Fruit fly (Drosophila melanogaster) whole organism, wandering third instar larva: Measurements from ENCODE around the gene HP1b.

Experiments used
- Abd-B ChIP-seq: fragments of >200 bp; optimal IDR thresholded peaks from 2 replicates; lab custom pipeline; 2017; ENCODE audit warnings: missing biosample characterization, missing genetic modification characterization
- CG9705 ChIP-seq: fragments of 200-800 bp; sonication (Bioruptor generic); optimal IDR thresholded peaks from 2 replicates; lab custom pipeline; 2018; ENCODE audit warnings: missing biosample characterization, mild to moderate bottlenecking, missing genetic modification characterization
- Dfd ChIP-seq: fragments of >200 bp; optimal IDR thresholded peaks from 2 replicates; lab custom pipeline; 2017; ENCODE audit warnings: missing biosample characterization, missing genetic modification characterization
- HLH106 ChIP-seq: fragments of 200-800 bp; optimal IDR thresholded peaks from 3 replicates; lab custom pipeline; 2019; ENCODE audit warnings: missing biosample characterization, mild to moderate bottlenecking, missing genetic modification characterization, moderate library complexity
- Hr78 ChIP-seq: fragments of >200 bp; optimal IDR thresholded peaks from 2 replicates; lab custom pipeline; 2017; ENCODE audit warnings: missing biosample characterization, missing genetic modification characterization
- Rel ChIP-seq, 2 experiments: fragments of 200-800 bp; sonication (Bioruptor generic) in 1 of 2; optimal IDR thresholded peaks; 2 replicates in 1 of 2; 3 replicates in 1 of 2; lab custom pipeline; 2016 to 2019; ENCODE audit warnings: mild to moderate bottlenecking in 2 of 2, missing biosample characterization in 2 of 2, missing genetic modification characterization in 2 of 2, moderate library complexity in 1 of 2
- Vsx2 ChIP-seq: fragments of 200-300, 225-300 bp; sonication (Bioruptor generic); optimal IDR thresholded peaks from 2 replicates; lab custom pipeline; 2018; ENCODE audit warnings: missing biosample characterization, missing genetic modification characterization; ENCODE audit not compliant: partially characterized antibody
- dl ChIP-seq, 2 experiments: fragments of 175-275, 200-275 bp in 1 of 2; fragments of 200-275 bp in 1 of 2; sonication (Bioruptor generic); optimal IDR thresholded peaks; lab custom pipeline; 2018; ENCODE audit warnings: mild to moderate bottlenecking in 2 of 2, missing biosample characterization in 2 of 2, missing genetic modification characterization in 2 of 2, moderate library complexity in 2 of 2; ENCODE audit not compliant: partially characterized antibody in 2 of 2, insufficient read depth in 1 of 2
- pan ChIP-seq: fragments of >200 bp; optimal IDR thresholded peaks from 2 replicates; lab custom pipeline; 2017
- rgr ChIP-seq: fragments of 200-800 bp; sonication (Bioruptor generic); optimal IDR thresholded peaks from 3 replicates; lab custom pipeline; 2016; ENCODE audit warnings: missing biosample characterization, mild to moderate bottlenecking, missing genetic modification characterization
- sage ChIP-seq: fragments of 200-800 bp; sonication (Bioruptor generic); optimal IDR thresholded peaks from 2 replicates; lab custom pipeline; 2016; ENCODE audit warnings: missing biosample characterization, mild to moderate bottlenecking, missing genetic modification characterization
- usp ChIP-seq: fragments of >200 bp; optimal IDR thresholded peaks from 2 replicates; lab custom pipeline; 2017; ENCODE audit warnings: missing biosample characterization, missing genetic modification characterization
- woc ChIP-seq: sonication (Bioruptor generic); optimal IDR thresholded peaks from 2 replicates; lab custom pipeline; 2016; ENCODE audit warnings: missing biosample characterization, mild to moderate bottlenecking, missing genetic modification characterization

Gene HP1b

DNA sequence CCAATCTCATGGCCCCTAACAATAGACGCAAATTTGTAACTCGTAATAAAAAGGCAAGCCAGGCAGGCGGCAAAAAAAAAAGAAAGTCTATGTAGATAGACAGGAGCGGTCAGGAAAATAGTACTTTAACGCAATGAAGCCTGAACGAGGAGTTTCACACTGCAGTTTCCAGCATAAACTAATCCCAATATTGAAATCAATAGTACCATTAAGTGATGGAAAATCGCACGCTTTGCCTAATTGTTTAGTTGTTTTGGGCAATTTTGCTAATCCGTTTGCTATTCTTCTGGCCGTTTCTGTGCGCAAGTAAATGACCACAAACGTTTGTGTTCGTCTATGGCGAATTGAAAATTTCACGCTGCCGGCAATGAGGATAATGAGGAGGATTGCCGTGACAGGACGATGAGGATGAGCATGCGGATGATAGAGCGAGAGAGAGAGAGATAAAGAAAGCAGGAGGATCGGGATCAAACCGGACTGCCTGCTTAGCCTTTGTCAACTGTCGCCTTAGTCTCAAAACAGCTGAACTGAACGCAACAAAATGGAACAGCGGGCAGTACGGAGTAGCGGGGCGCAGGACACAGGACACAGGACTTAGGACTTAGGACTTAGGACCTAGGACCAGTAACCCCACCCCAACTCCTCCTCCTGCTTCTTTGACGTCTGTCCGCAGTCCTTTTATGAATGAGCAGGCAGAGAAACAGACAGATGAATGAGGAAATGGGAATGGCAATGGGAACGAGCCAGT, 46.6 kb downstream of the HP1b start:
- TF ChIP-seq rgr (GFP tag; lab: Kevin White, UChicago), result no peak
- no peak for TF ChIP-seq CG9705 (GFP tag; lab: Kevin White, UChicago)
- TF ChIP-seq Hr78 (GFP tag; lab: Kevin White, UChicago), result no peak

DNA sequence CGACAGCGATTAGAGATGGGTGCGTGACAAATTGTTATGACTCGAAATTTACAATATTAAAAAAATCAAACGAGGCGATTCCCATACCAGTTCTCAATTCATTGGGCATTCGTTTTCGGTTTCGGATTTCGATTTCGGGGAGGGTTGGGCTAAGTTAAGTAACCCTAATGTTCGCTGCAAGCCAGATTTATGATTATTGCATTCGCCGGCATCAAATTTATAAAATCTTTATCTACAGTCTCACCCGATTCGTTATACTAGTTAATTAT, 47.1 kb downstream of the HP1b start:
- TF ChIP-seq HLH106 (no peak), Vsx2 (GFP tag; lab: Kevin White, UChicago) (no peak), pan (lab: Kevin White, UChicago) (no peak), Rel (GFP tag; optimal IDR thresholded peaks at IDR 0.05; lab: Kevin White, UChicago) (no peak), Rel (tag; optimal IDR thresholded peaks at IDR 0.05; lab: Kevin White, UChicago) (no peak), usp (GFP tag; lab: Kevin White, UChicago) (no peak), sage (GFP tag; lab: Kevin White, UChicago) (no peak)

dm6 chrX:9129436-9129835, 48.6 kb downstream of the HP1b start:
- no peak for TF ChIP-seq Dfd (GFP tag; lab: Kevin White, UChicago)
- TF ChIP-seq, all 38 proteins: peak for 0

- TF ChIP-seq Abd-B (GFP tag; lab: Kevin White, UChicago) (no peak), dl (GFP tag; optimal IDR thresholded peaks at IDR 0.05; lab: Kevin White, UChicago; ENCODE audit: insufficient read depth in 1 of 2, partially characterized antibody in 2 of 2) (no peak), Rel (GFP tag; optimal IDR thresholded peaks at IDR 0.05; lab: Kevin White, UChicago) (no peak), Rel (tag; optimal IDR thresholded peaks at IDR 0.05; lab: Kevin White, UChicago) (no peak), woc (no peak)
These were observed 49.4 kb downstream of the HP1b start for dm6 chrX:9130243-9130642.

- TF ChIP-seq Vsx2 (GFP tag; lab: Kevin White, UChicago), result no peak
These were observed 50.7 kb downstream of the HP1b start for dm6 chrX:9131523-9131922.
